Worm (Caenorhabditis elegans) whole organism, mixed stage, embryonic: Measurements from ENCODE around the gene tsp-1.

Experiments
- M03D4.4 ChIP-seq: sonication (generic microtip); optimal IDR thresholded peaks from 2 replicates; lab custom pipeline; 2017; ENCODE audit warnings: mild to moderate bottlenecking, missing genetic modification characterization, missing compliant biosample characterization
- ces-1 ChIP-seq: fragments of 150-350 bp; optimal IDR thresholded peaks from 2 replicates; lab custom pipeline; 2014; ENCODE audit warnings: missing biosample characterization, missing genetic modification reagents, missing genetic modification characterization
- cnd-1 ChIP-seq: fragments of 200-800 bp; sonication (Bioruptor generic); optimal IDR thresholded peaks from 2 replicates; lab custom pipeline; 2018; ENCODE audit warnings: mild to moderate bottlenecking, missing genetic modification characterization, missing compliant biosample characterization
- elt-1 ChIP-seq: sonication (generic microtip); optimal IDR thresholded peaks from 2 replicates; lab custom pipeline; 2017; ENCODE audit warnings: missing genetic modification characterization, mild to moderate bottlenecking, missing compliant biosample characterization, antibody characterized with exemption, moderate library complexity, borderline replicate concordance; ENCODE audit not compliant: insufficient read depth
- ham-2 ChIP-seq: fragments of 200-800 bp; sonication (Bioruptor generic); optimal IDR thresholded peaks from 2 replicates; lab custom pipeline; 2018; ENCODE audit warnings: mild to moderate bottlenecking, missing genetic modification characterization, missing compliant biosample characterization
- lin-32 ChIP-seq: fragments of 200-800 bp; sonication (Bioruptor generic); optimal IDR thresholded peaks from 2 replicates; lab custom pipeline; 2018; ENCODE audit warnings: mild to moderate bottlenecking, missing genetic modification characterization, missing compliant biosample characterization
- lsy-2 ChIP-seq: fragments of 150-350 bp; optimal IDR thresholded peaks from 2 replicates; lab custom pipeline; 2014; ENCODE audit warnings: missing biosample characterization, missing genetic modification characterization
- mab-5 ChIP-seq: fragments of 150-350 bp; optimal IDR thresholded peaks from 2 replicates; lab custom pipeline; 2014; ENCODE audit warnings: missing biosample characterization, missing genetic modification characterization
- mep-1 ChIP-seq: fragments of 150-350 bp; optimal IDR thresholded peaks from 2 replicates; lab custom pipeline; 2017; ENCODE audit warnings: missing biosample characterization, missing genetic modification reagents, missing genetic modification characterization, inconsistent platforms
- pha-4 ChIP-seq: fragments of 150-350 bp; optimal IDR thresholded peaks from 2 replicates; lab custom pipeline; 2018; ENCODE audit warnings: missing biosample characterization, missing genetic modification reagents, missing genetic modification characterization
- sem-2 ChIP-seq: fragments of 200-800 bp; sonication (Bioruptor generic); optimal IDR thresholded peaks from 2 replicates; lab custom pipeline; 2018; ENCODE audit warnings: mild to moderate bottlenecking, missing genetic modification characterization, missing compliant biosample characterization
- sptf-1 ChIP-seq: sonication (generic microtip); optimal IDR thresholded peaks from 2 replicates; lab custom pipeline; 2017; ENCODE audit warnings: mild to moderate bottlenecking, missing genetic modification characterization, moderate library complexity, missing compliant biosample characterization
- tbx-8 ChIP-seq: fragments of 200-800 bp; sonication (Bioruptor generic); optimal IDR thresholded peaks from 2 replicates; lab custom pipeline; 2018; ENCODE audit warnings: mild to moderate bottlenecking, missing genetic modification characterization, moderate library complexity, missing compliant biosample characterization
- unc-120 ChIP-seq: sonication (generic microtip); optimal IDR thresholded peaks from 2 replicates; lab custom pipeline; 2017; ENCODE audit warnings: missing genetic modification characterization, missing compliant biosample characterization; ENCODE audit not compliant: poor library complexity, severe bottlenecking
- zip-8 ChIP-seq: fragments of 150-350 bp; optimal IDR thresholded peaks from 2 replicates; lab custom pipeline; 2014; ENCODE audit warnings: missing biosample characterization, missing genetic modification characterization

Gene tsp-1

ce11 chrIII:8191695-8192094, 47.5 kb downstream of the tsp-1 start, which contains the start of gene C50C3.1:
Gene C50C3.1 (plus strand): TSS chrIII:8191995.
- TF ChIP-seq ces-1 (GFP tag; lab: Kevin White, UChicago) (no peak), pha-4 (no peak), lin-32 (no peak), mep-1 (no peak), cnd-1 (tag; lab: Kevin White, UChicago) (no peak), mab-5 (tag; lab: Kevin White, UChicago) (no peak), sem-2 (GFP tag; lab: Kevin White, UChicago) (no peak), M03D4.4 (no peak), sptf-1 (tag; lab: Kevin White, UChicago) (no peak), elt-1 (no peak), zip-8 (tag; lab: Kevin White, UChicago) (no peak), ham-2 (GFP tag; lab: Kevin White, UChicago) (no peak)

ce11 chrIII:8190505-8190904, 48.7 kb downstream of the tsp-1 start, which contains the start of gene C50C3.19:
Gene C50C3.19 (plus strand): TSS chrIII:8190805.
- TF ChIP-seq lsy-2 (tag; lab: Kevin White, UChicago) = no peak
- no peak for TF ChIP-seq zip-8 (tag; lab: Kevin White, UChicago)
- TF ChIP-seq unc-120 (tag; lab: Kevin White, UChicago) = no peak
- TF ChIP-seq tbx-8 (GFP tag; lab: Kevin White, UChicago) = no peak
